Worm (Caenorhabditis elegans): ENCODE results near the gene copg-1.
A peak's percentile ranks its signal among the peaks of the same experiment; 100 is the strongest.

copg-1 gene

DNA sequence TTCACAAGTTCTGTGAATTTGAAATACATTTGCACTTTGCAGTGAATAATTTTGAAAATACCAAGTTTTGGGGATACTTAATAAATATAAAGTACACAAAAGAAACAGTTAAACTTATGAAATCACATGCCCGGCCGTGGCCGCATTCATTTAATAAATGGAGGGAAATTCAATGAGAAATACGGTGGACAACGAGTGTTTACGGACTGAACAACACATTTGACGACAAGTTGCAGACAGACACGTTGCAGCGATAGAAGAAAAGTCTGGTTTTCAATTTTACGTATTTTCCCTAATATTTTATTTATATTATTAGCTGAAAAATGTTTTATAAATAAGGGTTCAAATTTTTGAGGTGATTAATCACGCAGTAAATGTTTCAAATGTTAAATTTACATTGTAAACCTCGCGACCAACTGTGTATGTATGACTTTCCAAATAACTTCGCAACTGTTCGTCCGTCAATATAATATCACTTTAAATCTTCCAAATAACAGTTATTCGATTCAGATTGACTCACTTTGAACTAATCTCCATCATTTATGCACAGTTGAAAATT is at the start of gene copg-1:
Gene copg-1 (plus strand): TSS at position 509 of the 559 bp plus-strand sequence.
- TF ChIP-seq lsy-2 (tag; optimal IDR thresholded peaks at IDR 0.05) (peak; percentile 92), mab-5 (tag; optimal IDR thresholded peaks at IDR 0.05) (no peak), hlh-1 (tag; optimal IDR thresholded peaks at IDR 0.05) (no peak), zip-8 (tag; optimal IDR thresholded peaks at IDR 0.05) (no peak), snpc-4 (tag; optimal IDR thresholded peaks at IDR 0.05) (no peak), nhr-237 (tag; optimal IDR thresholded peaks at IDR 0.05) (no peak), ceh-83 (GFP tag; optimal IDR thresholded peaks at IDR 0.05) (no peak), sem-2 (GFP tag; optimal IDR thresholded peaks at IDR 0.05) (no peak), nhr-28 (tag; optimal IDR thresholded peaks at IDR 0.05) (no peak), unc-39 (tag; optimal IDR thresholded peaks at IDR 0.05) (no peak), drap-1 (GFP tag; optimal IDR thresholded peaks at IDR 0.05) (no peak), nhr-76 (tag; optimal IDR thresholded peaks at IDR 0.05) (no peak), ham-2 (GFP tag; optimal IDR thresholded peaks at IDR 0.05) (no peak), nhr-2 (tag; optimal IDR thresholded peaks at IDR 0.05) (peak; percentile 28), elt-3 (tag; optimal IDR thresholded peaks at IDR 0.05) (no peak), tbx-8 (GFP tag; optimal IDR thresholded peaks at IDR 0.05) (no peak), M03D4.4 (tag; optimal IDR thresholded peaks at IDR 0.05) (no peak), ces-1 (GFP tag; optimal IDR thresholded peaks at IDR 0.05) (peak; percentile 92), nhr-12 (tag; optimal IDR thresholded peaks at IDR 0.05) (no peak), blmp-1 (tag; optimal IDR thresholded peaks at IDR 0.05) (no peak), ceh-39 (tag; optimal IDR thresholded peaks at IDR 0.05) (no peak), sptf-1 (tag; optimal IDR thresholded peaks at IDR 0.05) (no peak), mep-1 (tag; optimal IDR thresholded peaks at IDR 0.05) (no peak), unc-62 (GFP tag; optimal IDR thresholded peaks at IDR 0.05) (no peak), ceh-43 (GFP tag; optimal IDR thresholded peaks at IDR 0.05) (no peak), pha-4 (tag; optimal IDR thresholded peaks at IDR 0.05) (no peak)

DNA sequence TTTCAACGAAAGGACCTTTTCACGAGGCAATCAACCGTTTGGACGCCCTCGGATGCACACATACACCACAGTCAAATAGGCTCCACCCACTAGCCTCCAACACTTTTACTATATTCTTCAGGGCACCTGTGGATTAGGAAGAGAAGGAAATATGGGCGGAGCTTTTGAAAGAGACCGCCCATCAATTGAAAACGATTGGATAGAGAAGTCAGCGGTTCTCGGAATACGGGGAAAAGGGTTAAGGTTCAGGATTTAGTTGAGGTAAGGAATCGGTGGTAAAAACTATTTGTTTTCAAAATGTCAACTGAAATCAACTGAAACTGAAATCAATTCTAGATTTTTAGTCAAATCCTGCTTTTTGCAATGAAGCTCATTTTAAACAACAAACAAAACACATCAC is 41.3 kb upstream of the copg-1 start, which contains the start of gene egl-38:
Gene egl-38 (minus strand): TSS at position 101 of the 400 bp plus-strand sequence.
- TF ChIP-seq mab-5 (tag; optimal IDR thresholded peaks at IDR 0.05) = no peak
- TF ChIP-seq mls-2 (tag; optimal IDR thresholded peaks at IDR 0.05) = no peak
- no peak for TF ChIP-seq unc-120 (tag; optimal IDR thresholded peaks at IDR 0.05; ENCODE audit: poor library complexity, severe bottlenecking)
- TF ChIP-seq elt-1 (tag; optimal IDR thresholded peaks at IDR 0.05; ENCODE audit: borderline replicate concordance, insufficient read depth) = no peak
- no peak for TF ChIP-seq drap-1 (GFP tag; optimal IDR thresholded peaks at IDR 0.05)
- no peak for TF ChIP-seq tbx-8 (GFP tag; optimal IDR thresholded peaks at IDR 0.05)
- no peak for TF ChIP-seq blmp-1 (tag; optimal IDR thresholded peaks at IDR 0.05)
- TF ChIP-seq nhr-2 (tag; optimal IDR thresholded peaks at IDR 0.05) = no peak
- TF ChIP-seq hlh-1 (tag; optimal IDR thresholded peaks at IDR 0.05) = no peak
- no peak for TF ChIP-seq pha-4 (tag; optimal IDR thresholded peaks at IDR 0.05)
- no peak for TF ChIP-seq nhr-12 (tag; optimal IDR thresholded peaks at IDR 0.05)
- no peak for TF ChIP-seq sem-2 (GFP tag; optimal IDR thresholded peaks at IDR 0.05)
- no peak for TF ChIP-seq flh-1 (GFP tag; optimal IDR thresholded peaks at IDR 0.05)
- TF ChIP-seq ztf-11 (tag; optimal IDR thresholded peaks at IDR 0.05) = no peak
- TF ChIP-seq ceh-39 (tag; optimal IDR thresholded peaks at IDR 0.05) = no peak
- TF ChIP-seq unc-62 (GFP tag; optimal IDR thresholded peaks at IDR 0.05) = no peak

DNA sequence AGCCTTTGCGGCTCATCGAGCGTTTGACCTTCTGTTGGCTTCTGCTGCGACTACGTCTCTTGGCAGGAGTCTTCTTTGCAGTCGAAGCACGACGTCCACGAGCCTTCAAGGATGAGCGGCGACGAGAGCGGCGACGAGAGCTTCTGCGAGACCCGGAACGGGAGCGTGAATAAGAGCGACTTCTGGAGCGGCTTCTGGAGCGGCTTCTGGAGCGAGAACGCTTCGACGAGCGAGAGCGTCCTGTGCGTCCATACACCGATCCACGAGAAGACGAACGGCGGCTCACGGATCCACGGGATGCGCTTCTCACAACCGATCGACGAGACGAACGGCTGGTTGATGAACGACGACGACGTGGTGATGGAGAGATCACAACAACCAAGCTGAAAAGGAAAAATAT is 40.9 kb upstream of the copg-1 start:
- no peak for TF ChIP-seq drap-1 (GFP tag; optimal IDR thresholded peaks at IDR 0.05)
- TF ChIP-seq mep-1 (tag; optimal IDR thresholded peaks at IDR 0.05) = no peak
- no peak for TF ChIP-seq snpc-4 (tag; optimal IDR thresholded peaks at IDR 0.05)
- no peak for TF ChIP-seq mab-5 (tag; optimal IDR thresholded peaks at IDR 0.05)
- TF ChIP-seq sptf-1 (tag; optimal IDR thresholded peaks at IDR 0.05) = no peak
- no peak for TF ChIP-seq blmp-1 (tag; optimal IDR thresholded peaks at IDR 0.05)
- no peak for TF ChIP-seq elt-3 (tag; optimal IDR thresholded peaks at IDR 0.05)
- TF ChIP-seq sem-2 (GFP tag; optimal IDR thresholded peaks at IDR 0.05) = no peak
- TF ChIP-seq ces-1 (GFP tag; optimal IDR thresholded peaks at IDR 0.05) = no peak
- TF ChIP-seq lin-13 (tag; optimal IDR thresholded peaks at IDR 0.05) = no peak
- no peak for TF ChIP-seq nhr-28 (tag; optimal IDR thresholded peaks at IDR 0.05)
- no peak for TF ChIP-seq bed-3 (GFP tag; optimal IDR thresholded peaks at IDR 0.05)
- no peak for TF ChIP-seq nhr-12 (tag; optimal IDR thresholded peaks at IDR 0.05)
- TF ChIP-seq unc-120 (tag; optimal IDR thresholded peaks at IDR 0.05; ENCODE audit: poor library complexity, severe bottlenecking) = no peak

DNA sequence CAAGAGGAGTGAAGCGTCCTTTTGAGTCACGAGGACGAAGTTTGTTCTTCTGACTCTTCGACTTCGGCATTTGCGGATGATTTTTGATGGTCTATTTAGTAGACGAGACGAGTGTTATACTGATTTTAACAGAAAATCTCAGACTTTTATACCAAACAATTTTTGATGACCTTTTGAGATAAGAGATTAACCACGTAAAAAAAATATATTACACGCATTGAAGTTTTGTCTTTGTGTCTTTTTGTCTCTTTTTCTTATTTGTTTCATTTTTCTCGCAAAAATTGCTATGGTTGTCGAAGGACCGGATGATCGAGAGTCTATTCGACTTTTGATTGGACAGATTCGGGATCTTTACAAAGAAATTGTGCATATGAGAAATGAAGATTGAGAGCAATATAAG is 40.3 kb upstream of the copg-1 start, which contains the start of gene spch-1:
Gene spch-1 (minus strand): TSS at position 101 of the 400 bp plus-strand sequence.
- TF ChIP-seq mls-2 (tag; optimal IDR thresholded peaks at IDR 0.05) (no peak), pha-4 (tag; optimal IDR thresholded peaks at IDR 0.05) (no peak), nhr-2 (tag; optimal IDR thresholded peaks at IDR 0.05) (no peak), ztf-11 (tag; optimal IDR thresholded peaks at IDR 0.05) (no peak), lsy-2 (tag; optimal IDR thresholded peaks at IDR 0.05) (no peak), unc-120 (tag; optimal IDR thresholded peaks at IDR 0.05; ENCODE audit: poor library complexity, severe bottlenecking) (no peak), bed-3 (GFP tag; optimal IDR thresholded peaks at IDR 0.05) (no peak), sem-2 (GFP tag; optimal IDR thresholded peaks at IDR 0.05) (no peak), hlh-1 (tag; optimal IDR thresholded peaks at IDR 0.05) (no peak), lin-32 (GFP tag; optimal IDR thresholded peaks at IDR 0.05) (no peak), ham-2 (GFP tag; optimal IDR thresholded peaks at IDR 0.05) (no peak), nhr-12 (tag; optimal IDR thresholded peaks at IDR 0.05) (no peak), mab-5 (tag; optimal IDR thresholded peaks at IDR 0.05) (no peak), cnd-1 (tag; optimal IDR thresholded peaks at IDR 0.05) (no peak), ceh-39 (tag; optimal IDR thresholded peaks at IDR 0.05) (no peak), elt-3 (tag; optimal IDR thresholded peaks at IDR 0.05) (no peak), unc-39 (tag; optimal IDR thresholded peaks at IDR 0.05) (no peak), sptf-1 (tag; optimal IDR thresholded peaks at IDR 0.05) (no peak), blmp-1 (tag; optimal IDR thresholded peaks at IDR 0.05) (no peak)
